Worm (Caenorhabditis elegans) whole organism, midembryonic: ENCODE data around the gene K04C2.2.

Experiments
- ref-1 ChIP-seq: fragments of 200-800 bp; sonication (Bioruptor generic); conservative IDR thresholded peaks from 2 replicates; pipeline ENCODE4 v1.3.6; 2022; ENCODE audit warnings: missing genetic modification reagents, missing genetic modification characterization, missing compliant biosample characterization
- tab-1 ChIP-seq: fragments of 200-800 bp; sonication (Bioruptor generic); IDR thresholded peaks from 2 replicates; pipeline ENCODE4 v1.3.6; 2022; ENCODE audit warnings: missing genetic modification characterization, missing compliant biosample characterization

ce11 chrIII:6873724-6874123 lies 15.8 kb upstream of the K04C2.2 start:
- TF ChIP-seq ref-1 (GFP tag; lab: Robert Waterston, UW) (no peak), tab-1 (no peak)
